Worm (Caenorhabditis elegans) whole organism, early embryonic: ENCODE data around the gene K09C6.9.
"Not testable (repeated sequence)": the region's sequence is repeated elsewhere in the genome, so short reads cannot be mapped to it uniquely, and the experiment has no call there.

Experiments used
- B0310.2 ChIP-seq: sonication (generic microtip); optimal IDR thresholded peaks from 2 replicates; lab custom pipeline; 2016; ENCODE audit warnings: mild to moderate bottlenecking, missing genetic modification characterization, missing compliant biosample characterization
- F13C5.2 ChIP-seq: sonication (generic microtip); optimal IDR thresholded peaks from 2 replicates; lab custom pipeline; 2017; ENCODE audit warnings: mild to moderate bottlenecking, missing genetic modification characterization, inconsistent platforms, missing compliant biosample characterization
- aly-1 ChIP-seq: sonication (generic microtip); optimal IDR thresholded peaks from 2 replicates; lab custom pipeline; 2016; ENCODE audit warnings: missing genetic modification characterization, missing compliant biosample characterization
- ama-1 ChIP-seq: fragments of 150-350 bp; optimal IDR thresholded peaks from 2 replicates; lab custom pipeline; 2014
- ceh-13 ChIP-seq: fragments of 200-800 bp; sonication (Bioruptor generic); optimal IDR thresholded peaks from 2 replicates; lab custom pipeline; 2018; ENCODE audit warnings: mild to moderate bottlenecking, missing genetic modification characterization, missing compliant biosample characterization
- ceh-36 ChIP-seq: sonication (generic microtip); optimal IDR thresholded peaks from 2 replicates; lab custom pipeline; 2016; ENCODE audit warnings: missing genetic modification characterization, inconsistent platforms, missing compliant biosample characterization
- ets-7 ChIP-seq: sonication (generic microtip); optimal IDR thresholded peaks from 2 replicates; lab custom pipeline; 2016; ENCODE audit warnings: missing genotype, missing genetic modification characterization, missing compliant biosample characterization
- flt-1 ChIP-seq: fragments of 200-800 bp; sonication (Bioruptor generic); IDR thresholded peaks from 2 replicates; pipeline ENCODE4 v1.3.6; 2022; ENCODE audit warnings: missing genetic modification characterization, missing compliant biosample characterization
- hmbx-1 ChIP-seq: sonication (generic microtip); optimal IDR thresholded peaks from 2 replicates; lab custom pipeline; 2016; ENCODE audit warnings: mild to moderate bottlenecking, missing genetic modification characterization, missing compliant biosample characterization
- hmg-4 ChIP-seq: fragments of 200-800 bp; sonication (Bioruptor generic); optimal IDR thresholded peaks from 2 replicates; lab custom pipeline; 2018; ENCODE audit warnings: mild to moderate bottlenecking, missing genetic modification characterization, missing compliant biosample characterization
- hnd-1 ChIP-seq: sonication (generic microtip); optimal IDR thresholded peaks from 2 replicates; lab custom pipeline; 2016; ENCODE audit warnings: missing genetic modification characterization, missing compliant biosample characterization
- pes-1 ChIP-seq: fragments of 200-800 bp; sonication (Bioruptor generic); IDR thresholded peaks from 2 replicates; pipeline ENCODE4 v1.3.6; 2022; ENCODE audit warnings: missing genetic modification reagents, missing genetic modification characterization, missing compliant biosample characterization
- scrt-1 ChIP-seq: fragments of 200-800 bp; sonication (Bioruptor generic); IDR thresholded peaks from 2 replicates; pipeline ENCODE4 v1.3.6; 2022; ENCODE audit warnings: missing genetic modification characterization, missing compliant biosample characterization
- sea-1 ChIP-seq: fragments of 200-800 bp; sonication (Bioruptor generic); conservative IDR thresholded peaks from 2 replicates; pipeline ENCODE4 v1.3.6; 2022; ENCODE audit warnings: missing genetic modification characterization, missing compliant biosample characterization
- tbx-11 ChIP-seq: fragments of 200-800 bp; sonication (Bioruptor generic); IDR thresholded peaks from 2 replicates; pipeline ENCODE4 v1.3.6; 2022; ENCODE audit warnings: missing genetic modification characterization, missing compliant biosample characterization
- tbx-37 ChIP-seq: fragments of 200-800 bp; sonication (Bioruptor generic); conservative IDR thresholded peaks from 2 replicates; pipeline ENCODE4 v1.3.6; 2022; ENCODE audit warnings: missing genetic modification reagents, missing genetic modification characterization, missing compliant biosample characterization
- tra-4 ChIP-seq: sonication (generic microtip); optimal IDR thresholded peaks from 2 replicates; lab custom pipeline; 2017; ENCODE audit warnings: missing genetic modification characterization, missing compliant biosample characterization

Gene K09C6.9

ce11 chrV:858841-859456, 4.1 kb upstream of the K09C6.9 start:
- peak; percentile 62 for TF ChIP-seq pes-1
- TF ChIP-seq ceh-36 (tag; lab: Kevin White, UChicago), result no peak
- TF ChIP-seq hmg-4 (GFP tag; lab: Kevin White, UChicago), result no peak
- TF ChIP-seq flt-1, result peak; percentile 44; the same call in 1 of the 2 replicates
- no peak for TF ChIP-seq tbx-11 (GFP tag; lab: Robert Waterston, UW)
- no peak for TF ChIP-seq tra-4 (tag; lab: Kevin White, UChicago)
- no peak for TF ChIP-seq F13C5.2 (tag; lab: Kevin White, UChicago)
- no peak for TF ChIP-seq hmbx-1
- TF ChIP-seq sea-1 (GFP tag; lab: Robert Waterston, UW), result no peak

- TF ChIP-seq scrt-1 (GFP tag; lab: Robert Waterston, UW), result no peak
- TF ChIP-seq pes-1, result no peak
- TF ChIP-seq hnd-1 (tag; lab: Kevin White, UChicago), result no peak
- no peak for TF ChIP-seq ceh-36 (tag; lab: Kevin White, UChicago)
- no peak for TF ChIP-seq hmbx-1
- TF ChIP-seq ama-1 (lab: Kevin White, UChicago), result no peak
- TF ChIP-seq sea-1 (GFP tag; lab: Robert Waterston, UW), result no peak
- TF ChIP-seq flt-1, result no peak
- no peak for TF ChIP-seq tbx-11 (GFP tag; lab: Robert Waterston, UW)
- TF ChIP-seq tra-4 (tag; lab: Kevin White, UChicago), result no peak
- TF ChIP-seq B0310.2, result no peak
- no peak for TF ChIP-seq aly-1 (tag; lab: Kevin White, UChicago)
- no peak for TF ChIP-seq F13C5.2 (tag; lab: Kevin White, UChicago)
These were observed 1.7 kb upstream of the K09C6.9 start, which contains the start of gene K09C6.2 for ce11 chrV:856549-856948. TSS of gene K09C6.2 (plus strand) at chrV:856849.

ce11 chrV:852184-852583, 2.7 kb downstream of the K09C6.9 start, which contains the start of gene K09C6.3:
TSS of gene K09C6.3 (plus strand) at chrV:852484.
- TF ChIP-seq ama-1 (lab: Kevin White, UChicago), result no peak
- no peak for TF ChIP-seq hmbx-1
- TF ChIP-seq hnd-1 (tag; lab: Kevin White, UChicago), result no peak
- TF ChIP-seq ets-7, result no peak
- no peak for TF ChIP-seq tbx-11 (GFP tag; lab: Robert Waterston, UW)
- TF ChIP-seq B0310.2, result no peak
- TF ChIP-seq hmg-4 (GFP tag; lab: Kevin White, UChicago), result no peak
- TF ChIP-seq ceh-36 (tag; lab: Kevin White, UChicago), result no peak
- no peak for TF ChIP-seq flt-1
- no peak for TF ChIP-seq ceh-13 (GFP tag; lab: Kevin White, UChicago)
- no peak for TF ChIP-seq aly-1 (tag; lab: Kevin White, UChicago)
- no peak for TF ChIP-seq tra-4 (tag; lab: Kevin White, UChicago)
- TF ChIP-seq pes-1, result no peak
- TF ChIP-seq tbx-37 (GFP tag; lab: Robert Waterston, UW), result no peak
- no peak for TF ChIP-seq F13C5.2 (tag; lab: Kevin White, UChicago)
- no peak for TF ChIP-seq scrt-1 (GFP tag; lab: Robert Waterston, UW)
- no peak for TF ChIP-seq sea-1 (GFP tag; lab: Robert Waterston, UW)

- TF ChIP-seq hmg-4 (GFP tag; lab: Kevin White, UChicago) (no peak), ama-1 (lab: Kevin White, UChicago) (no peak), ceh-36 (tag; lab: Kevin White, UChicago) (no peak), ets-7 (no peak), tra-4 (tag; lab: Kevin White, UChicago) (no peak), aly-1 (tag; lab: Kevin White, UChicago) (no peak), tbx-37 (GFP tag; lab: Robert Waterston, UW) (no peak), flt-1 (no peak), pes-1 (no peak), sea-1 (GFP tag; lab: Robert Waterston, UW) (no peak), ceh-13 (GFP tag; lab: Kevin White, UChicago) (no peak)
These were observed 5.4 kb downstream of the K09C6.9 start, which contains the start of gene srbc-12 for ce11 chrV:849512-849911. TSS of gene srbc-12 (plus strand) at chrV:849812.

- TF ChIP-seq hmg-4 (GFP tag; lab: Kevin White, UChicago) (no peak), scrt-1 (GFP tag; lab: Robert Waterston, UW) (no peak), sea-1 (GFP tag; lab: Robert Waterston, UW) (no peak), ceh-13 (GFP tag; lab: Kevin White, UChicago) (no peak), B0310.2 (no peak), pes-1 (no peak), tbx-37 (GFP tag; lab: Robert Waterston, UW) (no peak), tbx-11 (GFP tag; lab: Robert Waterston, UW) (no peak), tra-4 (tag; lab: Kevin White, UChicago) (no peak), ama-1 (lab: Kevin White, UChicago) (no peak), ceh-36 (tag; lab: Kevin White, UChicago) (no peak), F13C5.2 (tag; lab: Kevin White, UChicago) (no peak), flt-1 (no peak), hnd-1 (tag; lab: Kevin White, UChicago) (no peak), hmbx-1 (no peak)
These were observed 5.8 kb downstream of the K09C6.9 start for ce11 chrV:849042-849441.

ce11 chrV:847521-847920, 7.3 kb downstream of the K09C6.9 start, which contains the start of gene srbc-13:
TSS of gene srbc-13 (plus strand) at chrV:847821.
- TF ChIP-seq ets-7 (no peak), ceh-36 (tag; lab: Kevin White, UChicago) (no peak), tra-4 (tag; lab: Kevin White, UChicago) (no peak), hmg-4 (GFP tag; lab: Kevin White, UChicago) (no peak), F13C5.2 (tag; lab: Kevin White, UChicago) (no peak), scrt-1 (GFP tag; lab: Robert Waterston, UW) (no peak), aly-1 (tag; lab: Kevin White, UChicago) (no peak), ama-1 (lab: Kevin White, UChicago) (no peak), flt-1 (no peak), ceh-13 (GFP tag; lab: Kevin White, UChicago) (no peak), hnd-1 (tag; lab: Kevin White, UChicago) (no peak), tbx-11 (GFP tag; lab: Robert Waterston, UW) (no peak)

ce11 chrV:843118-843517, 11.7 kb downstream of the K09C6.9 start, which contains the start of gene K09C6.8:
TSS of gene K09C6.8 (minus strand) at chrV:843218.
- not testable (repeated sequence) for TF ChIP-seq hmg-4 (GFP tag; lab: Kevin White, UChicago); tbx-11 (GFP tag; lab: Robert Waterston, UW); hnd-1 (tag; lab: Kevin White, UChicago)
